Worm (Caenorhabditis elegans): ENCODE results near the gene srab-26.
A peak's percentile ranks its signal among the peaks of the same experiment; 100 is the strongest.

The srab-26 gene

ce11 chrV:9911165-9911564, 31.9 kb upstream of the srab-26 start:
- TF ChIP-seq C08G9.2 (tag; optimal IDR thresholded peaks at IDR 0.05) (no peak), syd-9 (tag; optimal IDR thresholded peaks at IDR 0.05) (no peak), hlh-30 (tag; optimal IDR thresholded peaks at IDR 0.05; ENCODE audit: insufficient read depth) (no peak), unc-42 (tag; optimal IDR thresholded peaks at IDR 0.05) (peak; percentile 90)

DNA sequence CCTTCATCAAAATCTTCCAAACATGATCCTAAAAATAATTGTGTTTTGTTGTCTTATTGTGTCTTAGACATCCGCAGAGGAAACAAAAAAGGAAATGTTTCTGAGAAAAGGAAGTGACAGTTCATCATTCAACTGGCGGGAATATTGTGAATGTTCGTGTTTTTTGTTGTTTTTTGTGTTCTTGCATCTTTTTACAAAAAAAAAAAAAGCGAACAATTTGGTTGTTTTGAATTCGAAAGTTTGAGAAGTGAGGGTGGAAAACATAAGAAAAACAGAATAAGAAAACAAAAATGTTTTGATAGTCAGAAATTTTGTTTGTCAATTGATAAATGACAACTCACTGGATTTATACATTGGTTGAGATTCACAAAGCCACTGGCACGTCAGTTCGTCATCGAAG, 30.3 kb upstream of the srab-26 start:
- TF ChIP-seq elt-4 (tag; optimal IDR thresholded peaks at IDR 0.05) = no peak
- TF ChIP-seq unc-55 (GFP tag; optimal IDR thresholded peaks at IDR 0.05) = no peak
- no peak for TF ChIP-seq hlh-6 (tag; optimal IDR thresholded peaks at IDR 0.05)
- TF ChIP-seq Y22D7AL.16 (tag; optimal IDR thresholded peaks at IDR 0.05) = no peak
- TF ChIP-seq ceh-30 (tag; optimal IDR thresholded peaks at IDR 0.05) = no peak
- no peak for TF ChIP-seq ceh-9 (tag; optimal IDR thresholded peaks at IDR 0.05)
- no peak for TF ChIP-seq syd-9 (tag; optimal IDR thresholded peaks at IDR 0.05)
- no peak for TF ChIP-seq C38D4.7 (GFP tag; optimal IDR thresholded peaks at IDR 0.05)
- TF ChIP-seq fax-1 (tag; optimal IDR thresholded peaks at IDR 0.05) = no peak
- no peak for TF ChIP-seq lin-11 (tag; optimal IDR thresholded peaks at IDR 0.05)
- TF ChIP-seq ceh-34 (tag; optimal IDR thresholded peaks at IDR 0.05) = no peak
- TF ChIP-seq lim-6 (tag; optimal IDR thresholded peaks at IDR 0.05) = no peak
- no peak for TF ChIP-seq K02D7.2 (tag; optimal IDR thresholded peaks at IDR 0.05)

DNA sequence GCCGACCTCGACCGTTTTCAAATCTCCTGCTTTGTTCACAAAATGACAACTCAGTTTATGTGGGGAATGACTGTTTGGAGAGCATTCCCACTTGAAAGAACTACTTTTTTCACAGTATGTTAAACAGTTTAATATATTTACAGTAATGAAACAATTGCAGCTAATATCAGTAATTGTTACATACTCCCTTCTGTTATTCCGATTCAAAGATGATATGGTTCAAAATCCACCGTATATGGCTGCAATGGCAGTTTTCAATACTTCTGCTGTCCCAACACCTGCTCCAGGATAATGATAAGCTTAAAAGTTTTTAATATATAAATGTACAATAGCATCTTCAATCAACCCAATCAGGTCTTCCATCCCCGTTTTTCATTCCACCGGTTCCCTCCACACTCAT, 27.9 kb upstream of the srab-26 start:
- TF ChIP-seq ceh-34 (tag; optimal IDR thresholded peaks at IDR 0.05) (no peak), dve-1 (tag; optimal IDR thresholded peaks at IDR 0.05) (no peak), tbx-7 (tag; optimal IDR thresholded peaks at IDR 0.05) (no peak), ama-1 (optimal IDR thresholded peaks at IDR 0.05) (no peak), dmd-4 (tag; optimal IDR thresholded peaks at IDR 0.05; ENCODE audit: borderline replicate concordance) (no peak), ceh-14 (tag; optimal IDR thresholded peaks at IDR 0.05) (no peak), sdc-2 (tag; optimal IDR thresholded peaks at IDR 0.05) (no peak), C38D4.7 (GFP tag; optimal IDR thresholded peaks at IDR 0.05) (no peak), mec-3 (tag; optimal IDR thresholded peaks at IDR 0.05; ENCODE audit: borderline replicate concordance) (no peak), nfya-1 (tag; optimal IDR thresholded peaks at IDR 0.05) (no peak), hlh-8 (tag; optimal IDR thresholded peaks at IDR 0.05) (no peak), unc-3 (GFP tag; conservative IDR thresholded peaks at IDR 0.05) (no peak), unc-3 (tag; optimal IDR thresholded peaks at IDR 0.05) (no peak)

- TF ChIP-seq K09A11.1 (tag; optimal IDR thresholded peaks at IDR 0.05; ENCODE audit: insufficient read depth) = no peak
- no peak for TF ChIP-seq pax-1 (tag; optimal IDR thresholded peaks at IDR 0.05)
- TF ChIP-seq npax-4 (tag; optimal IDR thresholded peaks at IDR 0.05) = no peak
- no peak for TF ChIP-seq unc-42 (tag; optimal IDR thresholded peaks at IDR 0.05)
- no peak for TF ChIP-seq unc-86 (tag; optimal IDR thresholded peaks at IDR 0.05)
- no peak for TF ChIP-seq C08G9.2 (tag; optimal IDR thresholded peaks at IDR 0.05)
- no peak for TF ChIP-seq sox-2 (GFP tag; IDR thresholded peaks at IDR 0.05)
- TF ChIP-seq odd-2 (tag; optimal IDR thresholded peaks at IDR 0.05) = no peak
- TF ChIP-seq eyg-1 (tag; optimal IDR thresholded peaks at IDR 0.05) = no peak
- TF ChIP-seq elt-4 (tag; optimal IDR thresholded peaks at IDR 0.05) = no peak
- no peak for TF ChIP-seq T23F11.4 (GFP tag; optimal IDR thresholded peaks at IDR 0.05)
- no peak for TF ChIP-seq nfya-1 (tag; optimal IDR thresholded peaks at IDR 0.05)
- TF ChIP-seq che-1 (tag; optimal IDR thresholded peaks at IDR 0.05) = no peak
- no peak for TF ChIP-seq ahr-1 (tag; optimal IDR thresholded peaks at IDR 0.05)
- TF ChIP-seq pat-9 (tag; optimal IDR thresholded peaks at IDR 0.05) = no peak
- no peak for TF ChIP-seq dmd-4 (tag; optimal IDR thresholded peaks at IDR 0.05; ENCODE audit: borderline replicate concordance)
- no peak for TF ChIP-seq ama-1 (optimal IDR thresholded peaks at IDR 0.05)
Observed at ce11 chrV:9906115-9906514, 26.8 kb upstream of the srab-26 start, which contains the start of gene fipr-11. Gene fipr-11 (minus strand): TSS chrV:9906215.

Data from whole organism, late embryonic.